Worm (Caenorhabditis elegans) whole organism, mixed stage, embryonic: ENCODE measurements around the gene F47G3.4.

Source experiments
- bed-3 ChIP-seq: fragments of 200-800 bp; sonication (Bioruptor generic); optimal IDR thresholded peaks from 3 replicates; lab custom pipeline; 2018; ENCODE audit warnings: mild to moderate bottlenecking, missing genetic modification characterization, moderate library complexity, missing compliant biosample characterization
- lsy-2 ChIP-seq: fragments of 150-350 bp; optimal IDR thresholded peaks from 2 replicates; lab custom pipeline; 2014; ENCODE audit warnings: missing biosample characterization, missing genetic modification characterization
- mls-2 ChIP-seq: sonication (generic microtip); optimal IDR thresholded peaks from 2 replicates; lab custom pipeline; 2016; ENCODE audit warnings: mild to moderate bottlenecking, missing genetic modification characterization, moderate library complexity, missing compliant biosample characterization
- nhr-12 ChIP-seq: fragments of 150-350 bp; optimal IDR thresholded peaks from 2 replicates; lab custom pipeline; 2014; ENCODE audit warnings: missing biosample characterization, missing genetic modification characterization
- nhr-28 ChIP-seq: fragments of 150-350 bp; optimal IDR thresholded peaks from 2 replicates; lab custom pipeline; 2014; ENCODE audit warnings: missing biosample characterization, missing genetic modification characterization
- pha-4 ChIP-seq: fragments of 150-350 bp; optimal IDR thresholded peaks from 2 replicates; lab custom pipeline; 2018; ENCODE audit warnings: missing biosample characterization, missing genetic modification reagents, missing genetic modification characterization
- unc-39 ChIP-seq: fragments of 150-350 bp; optimal IDR thresholded peaks from 2 replicates; lab custom pipeline; 2014; ENCODE audit warnings: missing biosample characterization, missing genetic modification characterization
- unc-62 ChIP-seq: fragments of 150-350 bp; optimal IDR thresholded peaks from 2 replicates; lab custom pipeline; 2014; ENCODE audit warnings: missing biosample characterization, missing genetic modification reagents, missing genetic modification characterization
- zip-8 ChIP-seq: fragments of 150-350 bp; optimal IDR thresholded peaks from 2 replicates; lab custom pipeline; 2014; ENCODE audit warnings: missing biosample characterization, missing genetic modification characterization
- ztf-11 ChIP-seq: fragments of 150-350 bp; optimal IDR thresholded peaks from 2 replicates; lab custom pipeline; 2014; ENCODE audit warnings: missing biosample characterization, missing genetic modification characterization

- no peak for TF ChIP-seq bed-3 (GFP tag; lab: Kevin White, UChicago)
- peak; percentile 21 for TF ChIP-seq pha-4 (tag; lab: Kevin White, UChicago)
- no peak for TF ChIP-seq unc-62 (GFP tag; lab: Kevin White, UChicago)
- no peak for TF ChIP-seq ztf-11 (tag; lab: Kevin White, UChicago)
- no peak for TF ChIP-seq nhr-28 (tag; lab: Kevin White, UChicago)
- no peak for TF ChIP-seq mls-2 (tag; lab: Kevin White, UChicago)
- no peak for TF ChIP-seq unc-39 (tag; lab: Kevin White, UChicago)
- no peak for TF ChIP-seq zip-8 (tag; lab: Kevin White, UChicago)
- TF ChIP-seq nhr-12 (tag; lab: Kevin White, UChicago) = no peak
- TF ChIP-seq lsy-2 = no peak
Observed at ce11 chrX:2382227-2382626, 845 bp downstream of the F47G3.4 start.
